Worm (Caenorhabditis elegans) whole organism, late embryonic: ENCODE results near the gene spr-1.
A peak's percentile ranks its signal among the peaks of the same experiment; 100 is the strongest.

ENCODE experiments used
- C08G9.2 ChIP-seq: sonication (generic microtip); optimal IDR thresholded peaks from 2 replicates; lab custom pipeline; 2016; ENCODE audit warnings: mild to moderate bottlenecking, missing genetic modification characterization, moderate library complexity, missing compliant biosample characterization
- K02D7.2 ChIP-seq: sonication (generic microtip); optimal IDR thresholded peaks from 2 replicates; lab custom pipeline; 2017; ENCODE audit warnings: mild to moderate bottlenecking, missing genetic modification characterization, missing compliant biosample characterization
- Y22D7AL.16 ChIP-seq: sonication (generic microtip); optimal IDR thresholded peaks from 2 replicates; lab custom pipeline; 2016; ENCODE audit warnings: missing genetic modification characterization, missing compliant biosample characterization
- ceh-14 ChIP-seq: sonication (generic microtip); optimal IDR thresholded peaks from 2 replicates; lab custom pipeline; 2016; ENCODE audit warnings: missing genotype, missing genetic modification characterization, missing compliant biosample characterization
- ceh-18 ChIP-seq: sonication (generic microtip); optimal IDR thresholded peaks from 2 replicates; lab custom pipeline; 2016; ENCODE audit warnings: missing genetic modification characterization, missing compliant biosample characterization
- ceh-19 ChIP-seq: fragments of 200-800 bp; sonication (Bioruptor generic); optimal IDR thresholded peaks from 2 replicates; lab custom pipeline; 2018; ENCODE audit warnings: mild to moderate bottlenecking, missing genetic modification characterization, missing compliant biosample characterization
- ceh-22 ChIP-seq: sonication (generic microtip); optimal IDR thresholded peaks from 2 replicates; lab custom pipeline; 2017; ENCODE audit warnings: missing biosample characterization, missing genetic modification characterization
- ceh-34 ChIP-seq: sonication (generic microtip); optimal IDR thresholded peaks from 2 replicates; lab custom pipeline; 2016; ENCODE audit warnings: mild to moderate bottlenecking, missing genetic modification characterization, missing compliant biosample characterization
- ceh-48 ChIP-seq: sonication (generic microtip); optimal IDR thresholded peaks from 2 replicates; lab custom pipeline; 2016; ENCODE audit warnings: missing genetic modification characterization, inconsistent platforms, missing compliant biosample characterization
- ceh-9 ChIP-seq: sonication (generic microtip); optimal IDR thresholded peaks from 2 replicates; lab custom pipeline; 2016; ENCODE audit warnings: mild to moderate bottlenecking, missing genetic modification characterization, inconsistent platforms, missing compliant biosample characterization
- dve-1 ChIP-seq: sonication (generic microtip); optimal IDR thresholded peaks from 2 replicates; lab custom pipeline; 2017; ENCODE audit warnings: antibody characterized with exemption, mild to moderate bottlenecking, missing genetic modification characterization, missing compliant biosample characterization
- elt-2 ChIP-seq: sonication (generic microtip); optimal IDR thresholded peaks from 2 replicates; lab custom pipeline; 2016; ENCODE audit warnings: missing genetic modification reagents, missing genetic modification characterization, missing compliant biosample characterization
- elt-4 ChIP-seq: sonication (generic microtip); optimal IDR thresholded peaks from 2 replicates; lab custom pipeline; 2016; ENCODE audit warnings: missing genetic modification characterization, missing compliant biosample characterization
- ets-4 ChIP-seq: sonication (generic microtip); optimal IDR thresholded peaks from 2 replicates; lab custom pipeline; 2016; ENCODE audit warnings: missing genetic modification characterization, missing compliant biosample characterization
- eyg-1 ChIP-seq: sonication (generic microtip); optimal IDR thresholded peaks from 2 replicates; lab custom pipeline; 2016; ENCODE audit warnings: missing genotype, missing genetic modification characterization, missing compliant biosample characterization
- fkh-10 ChIP-seq: fragments of 150-350 bp; optimal IDR thresholded peaks from 2 replicates; lab custom pipeline; 2014; ENCODE audit warnings: missing biosample characterization, missing genetic modification reagents, missing genetic modification characterization
- fkh-6 ChIP-seq: sonication (generic microtip); optimal IDR thresholded peaks from 2 replicates; lab custom pipeline; 2016; ENCODE audit warnings: missing genetic modification characterization, missing compliant biosample characterization
- gmeb-2 ChIP-seq: sonication (generic microtip); optimal IDR thresholded peaks from 2 replicates; lab custom pipeline; 2016; ENCODE audit warnings: missing genetic modification characterization, inconsistent platforms, missing compliant biosample characterization
- hlh-13 ChIP-seq: fragments of 200-800 bp; sonication (Bioruptor generic); optimal IDR thresholded peaks from 2 replicates; lab custom pipeline; 2018; ENCODE audit warnings: mild to moderate bottlenecking, missing genetic modification characterization, missing compliant biosample characterization
- hlh-30 ChIP-seq: sonication (generic microtip); optimal IDR thresholded peaks from 2 replicates; lab custom pipeline; 2017; ENCODE audit warnings: antibody characterized with exemption, missing genetic modification characterization, missing compliant biosample characterization; ENCODE audit not compliant: insufficient read depth
- hlh-6 ChIP-seq: sonication (generic microtip); optimal IDR thresholded peaks from 2 replicates; lab custom pipeline; 2016; ENCODE audit warnings: missing genotype, missing genetic modification characterization, missing compliant biosample characterization
- lim-6 ChIP-seq: sonication (generic microtip); optimal IDR thresholded peaks from 2 replicates; lab custom pipeline; 2016; ENCODE audit warnings: missing genetic modification characterization, missing compliant biosample characterization
- lin-11 ChIP-seq: fragments of 200-800 bp; sonication (Bioruptor generic); optimal IDR thresholded peaks from 2 replicates; lab custom pipeline; 2018; ENCODE audit warnings: mild to moderate bottlenecking, missing genetic modification characterization, missing compliant biosample characterization
- madf-2 ChIP-seq: sonication (generic microtip); optimal IDR thresholded peaks from 2 replicates; lab custom pipeline; 2017; ENCODE audit warnings: missing genetic modification characterization, missing compliant biosample characterization
- nfya-1 ChIP-seq: sonication (generic microtip); optimal IDR thresholded peaks from 2 replicates; lab custom pipeline; 2017; ENCODE audit warnings: missing genetic modification characterization, mild to moderate bottlenecking, missing compliant biosample characterization, antibody characterized with exemption, moderate library complexity
- odd-2 ChIP-seq: sonication (generic microtip); optimal IDR thresholded peaks from 2 replicates; lab custom pipeline; 2017; ENCODE audit warnings: antibody characterized with exemption, mild to moderate bottlenecking, missing genetic modification characterization, missing compliant biosample characterization
- pag-3 ChIP-seq: sonication (generic microtip); optimal IDR thresholded peaks from 2 replicates; lab custom pipeline; 2016; ENCODE audit warnings: missing compliant biosample characterization, missing genetic modification characterization, borderline replicate concordance
- pax-1 ChIP-seq: fragments of 150-350 bp; optimal IDR thresholded peaks from 2 replicates; lab custom pipeline; 2014; ENCODE audit warnings: missing biosample characterization, missing genetic modification characterization
- ref-2 ChIP-seq: sonication (generic microtip); optimal IDR thresholded peaks from 2 replicates; lab custom pipeline; 2016; ENCODE audit warnings: missing genetic modification characterization, missing compliant biosample characterization
- tbx-2 ChIP-seq: sonication (generic microtip); optimal IDR thresholded peaks from 2 replicates; lab custom pipeline; 2016; ENCODE audit warnings: missing genetic modification characterization, missing compliant biosample characterization
- tbx-7 ChIP-seq: sonication (generic microtip); optimal IDR thresholded peaks from 2 replicates; lab custom pipeline; 2016; ENCODE audit warnings: missing genotype, missing genetic modification characterization, missing compliant biosample characterization
- unc-3 ChIP-seq, 2 experiments: fragments of 200-800 bp in 1 of 2; sonication (Bioruptor generic) in 1 of 2; sonication (generic microtip) in 1 of 2; conservative IDR thresholded peaks in 1 of 2; optimal IDR thresholded peaks in 1 of 2; 2 replicates each; pipeline versions ENCODE4 v1.3.6 to Lab custom; 2016 to 2022; ENCODE audit warnings: missing compliant biosample characterization in 2 of 2, missing genetic modification characterization in 2 of 2, missing genetic modification reagents in 1 of 2
- unc-42 ChIP-seq: sonication (generic microtip); optimal IDR thresholded peaks from 2 replicates; lab custom pipeline; 2016; ENCODE audit warnings: missing genotype, missing genetic modification characterization, missing compliant biosample characterization
- unc-86 ChIP-seq: sonication (generic microtip); optimal IDR thresholded peaks from 2 replicates; lab custom pipeline; 2016; ENCODE audit warnings: missing genetic modification characterization, missing compliant biosample characterization

The spr-1 gene

DNA sequence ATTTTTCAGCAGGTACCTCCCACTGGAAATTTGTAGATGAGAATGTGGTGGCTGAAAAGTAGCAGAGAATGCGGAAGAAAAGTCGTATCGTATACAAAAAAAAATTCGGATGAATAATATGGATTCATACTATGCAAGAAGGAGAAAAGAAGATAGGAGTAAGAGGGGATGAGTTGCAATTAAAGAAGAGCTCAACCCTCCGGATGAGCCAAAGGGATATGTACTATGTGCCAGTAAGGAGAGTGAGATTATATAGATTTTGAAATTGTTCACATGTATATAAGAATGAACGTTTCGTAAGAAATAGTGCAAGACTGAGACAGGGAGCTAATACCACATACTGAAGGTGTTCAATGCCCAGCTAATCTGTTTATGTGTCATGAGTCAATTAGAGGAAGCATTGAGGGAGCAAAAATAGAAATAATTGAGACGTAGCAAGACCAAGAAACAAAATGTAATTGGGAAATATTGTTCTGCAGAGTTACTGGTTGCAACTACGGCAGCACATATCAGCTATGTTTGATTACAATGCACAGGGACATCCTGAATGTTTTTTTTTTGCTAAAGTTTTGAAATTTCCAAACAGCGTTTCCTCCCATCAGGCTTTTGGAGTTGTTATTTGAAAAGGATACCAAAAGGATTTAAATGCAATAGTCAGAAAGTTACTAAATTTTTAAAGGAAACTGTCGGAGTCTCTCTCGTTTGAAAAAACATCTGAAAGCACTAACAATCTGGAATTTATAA is 39.2 kb upstream of the spr-1 start, which contains the start of gene F20D6.8:
F20D6.8 (minus strand) TSS at position 51 of the 744 bp plus-strand sequence.
- TF ChIP-seq unc-42 (peak; percentile 31), hlh-6 (tag; lab: Kevin White, UChicago) (no peak)

ce11 chrV:8163199-8163598 is 34.0 kb upstream of the spr-1 start:
- no peak for TF ChIP-seq hlh-13
- TF ChIP-seq ceh-14 (tag; lab: Kevin White, UChicago), result no peak
- TF ChIP-seq fkh-6, result no peak
- no peak for TF ChIP-seq unc-3 (GFP tag; conservative IDR thresholded peaks at IDR 0.05; lab: Robert Waterston, UW)
- TF ChIP-seq unc-3 (tag; optimal IDR thresholded peaks at IDR 0.05; lab: Kevin White, UChicago), result no peak
- no peak for TF ChIP-seq lim-6

DNA sequence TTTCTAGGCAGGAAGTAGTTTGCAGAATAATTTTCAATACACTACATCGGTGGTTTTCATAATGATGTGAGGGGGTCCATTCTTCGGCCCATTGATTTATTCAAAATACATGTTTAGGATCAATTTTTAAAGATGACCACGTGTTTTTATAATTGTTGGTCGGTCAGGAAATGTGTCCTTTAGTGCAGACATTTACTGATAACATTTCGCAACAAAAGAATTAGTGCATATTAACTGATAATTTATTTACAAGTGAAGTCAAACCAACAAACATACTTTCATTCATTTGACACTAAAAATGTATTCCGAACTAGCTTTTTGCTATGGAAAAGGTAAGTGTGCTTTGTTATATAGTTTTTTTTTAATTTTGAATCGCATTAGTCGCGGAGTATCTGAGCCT is 32.5 kb upstream of the spr-1 start, which contains the start of gene F20D6.5:
F20D6.5 (plus strand) TSS at position 259 of the 400 bp plus-strand sequence.
- TF ChIP-seq elt-2 (tag; lab: Kevin White, UChicago) (peak; percentile 28), ref-2 (tag; lab: Kevin White, UChicago) (no peak)

- no peak for TF ChIP-seq ceh-14 (tag; lab: Kevin White, UChicago)
- no peak for TF ChIP-seq gmeb-2
- no peak for TF ChIP-seq ceh-18 (tag; lab: Kevin White, UChicago)
- no peak for TF ChIP-seq eyg-1 (tag; lab: Kevin White, UChicago)
- TF ChIP-seq tbx-7 (tag; lab: Kevin White, UChicago), result no peak
- TF ChIP-seq nfya-1, result no peak
- TF ChIP-seq tbx-2 (tag; lab: Kevin White, UChicago), result no peak
- no peak for TF ChIP-seq Y22D7AL.16 (tag; lab: Kevin White, UChicago)
- no peak for TF ChIP-seq dve-1 (tag; lab: Kevin White, UChicago)
- no peak for TF ChIP-seq ceh-22 (tag; lab: Kevin White, UChicago)
- no peak for TF ChIP-seq hlh-30
- no peak for TF ChIP-seq ceh-34 (tag; lab: Kevin White, UChicago)
- TF ChIP-seq pax-1 (tag; lab: Kevin White, UChicago), result no peak
Observed at ce11 chrV:8159629-8160028, 30.5 kb upstream of the spr-1 start, which contains the start of gene F20D6.6. TSS of gene F20D6.6 (plus strand) at chrV:8159929.

DNA sequence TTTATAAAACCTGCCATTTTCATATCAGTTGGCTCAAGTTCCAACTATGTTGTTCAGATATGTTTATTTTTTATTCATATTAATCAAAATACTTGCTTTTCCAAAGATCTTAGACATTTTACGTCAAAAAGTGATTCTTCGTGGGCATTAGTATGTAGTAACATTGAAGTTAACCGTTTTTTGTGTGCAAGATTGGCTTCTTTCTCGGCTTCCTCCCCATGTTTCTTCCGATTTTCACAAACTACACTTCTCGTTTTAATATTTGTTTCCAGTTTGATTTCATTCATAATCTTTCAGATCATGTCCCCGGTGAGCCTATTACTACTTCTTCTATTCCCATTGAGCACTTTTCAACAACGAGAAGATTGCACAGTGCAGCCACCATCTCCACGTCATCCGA is 28.3 kb upstream of the spr-1 start, which contains the start of gene sul-2:
sul-2 (plus strand) TSS at position 301 of the 400 bp plus-strand sequence.
- TF ChIP-seq fkh-10 (GFP tag; lab: Kevin White, UChicago), result no peak
- TF ChIP-seq pag-3 (tag; lab: Kevin White, UChicago), result no peak
- no peak for TF ChIP-seq ceh-9 (tag; lab: Kevin White, UChicago)
- TF ChIP-seq fkh-6, result no peak
- no peak for TF ChIP-seq hlh-30
- no peak for TF ChIP-seq madf-2 (tag; lab: Kevin White, UChicago)
- no peak for TF ChIP-seq tbx-2 (tag; lab: Kevin White, UChicago)
- TF ChIP-seq ets-4 (tag; lab: Kevin White, UChicago), result no peak
- no peak for TF ChIP-seq lin-11
- TF ChIP-seq ceh-19 (GFP tag; lab: Kevin White, UChicago), result no peak
- no peak for TF ChIP-seq odd-2 (tag; lab: Kevin White, UChicago)

- TF ChIP-seq elt-4 (tag; lab: Kevin White, UChicago) (no peak), K02D7.2 (tag; lab: Kevin White, UChicago) (no peak), unc-86 (tag; lab: Kevin White, UChicago) (no peak), tbx-2 (tag; lab: Kevin White, UChicago) (no peak), C08G9.2 (no peak), ceh-48 (tag; lab: Kevin White, UChicago) (no peak)
Observed at ce11 chrV:8155743-8156142, 26.6 kb upstream of the spr-1 start.
